Fruit fly (Drosophila melanogaster) whole organism, wandering third instar larva: ENCODE measurements around the gene Pisd.

Experiments used
- Abd-B ChIP-seq: fragments of >200 bp; optimal IDR thresholded peaks from 2 replicates; lab custom pipeline; 2017; ENCODE audit warnings: missing biosample characterization, missing genetic modification characterization
- CrebA ChIP-seq: fragments of 200-800 bp; sonication (Bioruptor generic); optimal IDR thresholded peaks from 2 replicates; lab custom pipeline; 2016; ENCODE audit warnings: missing biosample characterization, mild to moderate bottlenecking, missing genetic modification characterization, borderline replicate concordance
- Dfd ChIP-seq: fragments of >200 bp; optimal IDR thresholded peaks from 2 replicates; lab custom pipeline; 2017; ENCODE audit warnings: missing biosample characterization, missing genetic modification characterization
- Dif ChIP-seq: fragments of 200-275, 200-300 bp; sonication (Bioruptor generic); optimal IDR thresholded peaks from 2 replicates; lab custom pipeline; 2018; ENCODE audit warnings: missing biosample characterization, missing genetic modification characterization; ENCODE audit not compliant: partially characterized antibody
- GATAd ChIP-seq: sonication (Bioruptor generic); optimal IDR thresholded peaks from 2 replicates; lab custom pipeline; 2016; ENCODE audit warnings: missing biosample characterization, missing genetic modification characterization
- HLH106 ChIP-seq: fragments of 200-800 bp; optimal IDR thresholded peaks from 3 replicates; lab custom pipeline; 2019; ENCODE audit warnings: missing biosample characterization, mild to moderate bottlenecking, missing genetic modification characterization, moderate library complexity
- Hnf4 ChIP-seq: fragments of 200-800 bp; sonication (Bioruptor generic); optimal IDR thresholded peaks from 2 replicates; lab custom pipeline; 2016; ENCODE audit warnings: missing biosample characterization, mild to moderate bottlenecking, missing genetic modification characterization
- Hr78 ChIP-seq: fragments of >200 bp; optimal IDR thresholded peaks from 2 replicates; lab custom pipeline; 2017; ENCODE audit warnings: missing biosample characterization, missing genetic modification characterization
- Jra ChIP-seq: sonication (Bioruptor generic); optimal IDR thresholded peaks from 2 replicates; lab custom pipeline; 2016; ENCODE audit warnings: missing biosample characterization, missing genetic modification characterization
- Myc ChIP-seq: fragments of >200 bp; optimal IDR thresholded peaks from 2 replicates; lab custom pipeline; 2017
- N ChIP-seq: fragments of >200 bp; optimal IDR thresholded peaks from 2 replicates; lab custom pipeline; 2018; ENCODE audit warnings: missing biosample characterization, missing external identifiers, missing genetic modification characterization
- OdsH ChIP-seq: fragments of 200-800 bp; sonication (Bioruptor generic); optimal IDR thresholded peaks from 2 replicates; lab custom pipeline; 2016; ENCODE audit warnings: missing biosample characterization, mild to moderate bottlenecking, missing genetic modification characterization
- Rel ChIP-seq, 2 experiments: fragments of 200-800 bp; sonication (Bioruptor generic) in 1 of 2; optimal IDR thresholded peaks; 2 replicates in 1 of 2; 3 replicates in 1 of 2; lab custom pipeline; 2016 to 2019; ENCODE audit warnings: mild to moderate bottlenecking in 2 of 2, missing biosample characterization in 2 of 2, missing genetic modification characterization in 2 of 2, moderate library complexity in 1 of 2
- Sp1 ChIP-seq: fragments of 200-800 bp; sonication (Bioruptor generic); optimal IDR thresholded peaks from 3 replicates; lab custom pipeline; 2019; ENCODE audit warnings: missing biosample characterization, mild to moderate bottlenecking, missing genetic modification characterization, moderate library complexity
- Vsx2 ChIP-seq: fragments of 200-300, 225-300 bp; sonication (Bioruptor generic); optimal IDR thresholded peaks from 2 replicates; lab custom pipeline; 2018; ENCODE audit warnings: missing biosample characterization, missing genetic modification characterization; ENCODE audit not compliant: partially characterized antibody
- br ChIP-seq: fragments of 200-800 bp; sonication (Bioruptor generic); optimal IDR thresholded peaks from 2 replicates; lab custom pipeline; 2016; ENCODE audit warnings: missing biosample characterization, missing genetic modification characterization
- brk ChIP-seq: fragments of 200-800 bp; sonication (Bioruptor generic); optimal IDR thresholded peaks from 2 replicates; lab custom pipeline; 2016; ENCODE audit warnings: missing biosample characterization, mild to moderate bottlenecking, missing genetic modification characterization
- dsf ChIP-seq: sonication (Bioruptor generic); optimal IDR thresholded peaks from 2 replicates; lab custom pipeline; 2016; ENCODE audit warnings: missing biosample characterization, missing genetic modification characterization, borderline replicate concordance
- ey ChIP-seq: fragments of 200-800 bp; sonication (Bioruptor generic); optimal IDR thresholded peaks from 2 replicates; lab custom pipeline; 2016; ENCODE audit warnings: missing biosample characterization, missing genetic modification characterization
- foxo ChIP-seq, 2 experiments: fragments of 200-800 bp; sonication (Bioruptor generic); optimal IDR thresholded peaks; 2 replicates in 1 of 2; 3 replicates in 1 of 2; lab custom pipeline; 2016 to 2017; ENCODE audit warnings: missing biosample characterization in 2 of 2, missing genetic modification characterization in 2 of 2
- fru ChIP-seq: fragments of 200-800 bp; sonication (Bioruptor generic); optimal IDR thresholded peaks from 3 replicates; lab custom pipeline; 2016; ENCODE audit warnings: missing biosample characterization, mild to moderate bottlenecking, missing genetic modification characterization
- h ChIP-seq: fragments of 200-800 bp; sonication (Bioruptor generic); optimal IDR thresholded peaks from 3 replicates; lab custom pipeline; 2016; ENCODE audit warnings: missing biosample characterization, mild to moderate bottlenecking, missing genetic modification characterization
- jim ChIP-seq: fragments of 175-275, 200-325 bp; sonication (Bioruptor generic); optimal IDR thresholded peaks from 2 replicates; lab custom pipeline; 2016; ENCODE audit warnings: missing biosample characterization, mild to moderate bottlenecking, missing genetic modification characterization
- lola ChIP-seq: fragments of >200 bp; optimal IDR thresholded peaks from 2 replicates; lab custom pipeline; 2017; ENCODE audit warnings: missing biosample characterization, missing genetic modification characterization
- pan ChIP-seq: fragments of >200 bp; optimal IDR thresholded peaks from 2 replicates; lab custom pipeline; 2017
- psq ChIP-seq: fragments of 200-800 bp; sonication (Bioruptor generic); optimal IDR thresholded peaks from 3 replicates; lab custom pipeline; 2017; ENCODE audit warnings: missing biosample characterization, mild to moderate bottlenecking, missing genetic modification characterization, moderate library complexity
- rgr ChIP-seq: fragments of 200-800 bp; sonication (Bioruptor generic); optimal IDR thresholded peaks from 3 replicates; lab custom pipeline; 2016; ENCODE audit warnings: missing biosample characterization, mild to moderate bottlenecking, missing genetic modification characterization
- sage ChIP-seq: fragments of 200-800 bp; sonication (Bioruptor generic); optimal IDR thresholded peaks from 2 replicates; lab custom pipeline; 2016; ENCODE audit warnings: missing biosample characterization, mild to moderate bottlenecking, missing genetic modification characterization
- sv ChIP-seq: fragments of 200-800 bp; sonication (Bioruptor generic); optimal IDR thresholded peaks from 3 replicates; lab custom pipeline; 2016; ENCODE audit warnings: missing biosample characterization, missing genetic modification characterization
- tai ChIP-seq: sonication (Bioruptor generic); optimal IDR thresholded peaks from 2 replicates; lab custom pipeline; 2016; ENCODE audit warnings: missing biosample characterization, missing genetic modification characterization
- usp ChIP-seq: fragments of >200 bp; optimal IDR thresholded peaks from 2 replicates; lab custom pipeline; 2017; ENCODE audit warnings: missing biosample characterization, missing genetic modification characterization
- woc ChIP-seq: sonication (Bioruptor generic); optimal IDR thresholded peaks from 2 replicates; lab custom pipeline; 2016; ENCODE audit warnings: missing biosample characterization, mild to moderate bottlenecking, missing genetic modification characterization

The Pisd gene

dm6 chr3R:24014600-24014999, 36.0 kb upstream of the Pisd start:
- TF ChIP-seq Hnf4 (GFP tag; lab: Kevin White, UChicago), result no peak
- TF ChIP-seq dsf, result no peak
- TF ChIP-seq lola, result no peak
- TF ChIP-seq GATAd, result no peak

DNA sequence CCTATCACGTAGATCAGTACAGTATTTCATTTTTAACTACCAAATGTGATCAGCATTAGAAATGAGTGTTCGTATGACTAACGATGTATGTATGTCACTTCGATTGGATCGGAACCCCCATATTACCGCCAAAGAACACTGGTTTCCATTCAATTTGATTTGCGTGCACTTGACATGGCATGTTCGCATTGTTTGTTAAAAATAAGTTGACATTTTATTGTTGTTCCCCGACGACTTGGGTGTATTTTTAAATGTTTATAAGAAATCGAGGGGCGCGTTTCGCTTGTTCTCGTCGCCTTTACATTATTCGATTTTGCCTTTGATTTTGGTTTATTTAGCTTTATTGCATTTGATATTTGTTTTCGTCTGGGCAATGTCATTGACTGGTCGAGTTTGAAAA, 35.1 kb upstream of the Pisd start:
- TF ChIP-seq ey, result no peak
- TF ChIP-seq sage (GFP tag; lab: Kevin White, UChicago), result no peak
- no peak for TF ChIP-seq HLH106 (tag; lab: Kevin White, UChicago)
- no peak for TF ChIP-seq brk (GFP tag; lab: Kevin White, UChicago)
- no peak for TF ChIP-seq h
- TF ChIP-seq rgr (GFP tag; lab: Kevin White, UChicago), result peak; percentile 7
- TF ChIP-seq jim, result no peak
- no peak for TF ChIP-seq CrebA
- no peak for TF ChIP-seq OdsH (GFP tag; lab: Kevin White, UChicago)
- no peak for TF ChIP-seq Rel (GFP tag; optimal IDR thresholded peaks at IDR 0.05; lab: Kevin White, UChicago)
- TF ChIP-seq Rel (tag; optimal IDR thresholded peaks at IDR 0.05; lab: Kevin White, UChicago), result peak; percentile 94
- no peak for TF ChIP-seq Jra (GFP tag; lab: Kevin White, UChicago)
- TF ChIP-seq usp (GFP tag; lab: Kevin White, UChicago), result no peak
- no peak for TF ChIP-seq br
- TF ChIP-seq dsf, result no peak
- no peak for TF ChIP-seq pan
- no peak for TF ChIP-seq tai (GFP tag; lab: Kevin White, UChicago)
- TF ChIP-seq fru (GFP tag; lab: Kevin White, UChicago), result no peak
- TF ChIP-seq, all 38 proteins: peak for 2

dm6 chr3R:24015939-24016913, 34.4 kb upstream of the Pisd start:
- TF ChIP-seq brk (GFP tag; lab: Kevin White, UChicago), result no peak
- TF ChIP-seq psq, result no peak
- no peak for TF ChIP-seq Dfd (GFP tag; lab: Kevin White, UChicago)
- no peak for TF ChIP-seq N
- peak; percentile 21 for TF ChIP-seq OdsH (GFP tag; lab: Kevin White, UChicago)
- TF ChIP-seq Abd-B (GFP tag; lab: Kevin White, UChicago), result no peak
- TF ChIP-seq Sp1 (GFP tag; lab: Kevin White, UChicago), result no peak
- TF ChIP-seq foxo (GFP tag; optimal IDR thresholded peaks at IDR 0.05; lab: Kevin White, UChicago), result no peak
- peak; percentile 40 for TF ChIP-seq h
- peak; percentile 8 for TF ChIP-seq ey
- TF ChIP-seq Jra (GFP tag; lab: Kevin White, UChicago), result no peak
- TF ChIP-seq Hr78, result no peak
- TF ChIP-seq tai (GFP tag; lab: Kevin White, UChicago), result no peak
- TF ChIP-seq Vsx2 (GFP tag; lab: Kevin White, UChicago), result no peak
- TF ChIP-seq, all 38 proteins: peak for 3

dm6 chr3R:24017648-24018047, 32.9 kb upstream of the Pisd start:
- TF ChIP-seq Sp1 (GFP tag; lab: Kevin White, UChicago), result no peak
- TF ChIP-seq Dif (GFP tag; lab: Kevin White, UChicago), result no peak
- TF ChIP-seq h, result no peak
- no peak for TF ChIP-seq sage (GFP tag; lab: Kevin White, UChicago)
- TF ChIP-seq tai (GFP tag; lab: Kevin White, UChicago), result no peak
- TF ChIP-seq psq, result no peak
- TF ChIP-seq Dfd (GFP tag; lab: Kevin White, UChicago), result no peak
- TF ChIP-seq Myc (lab: Kevin White, UChicago), result no peak
- no peak for TF ChIP-seq brk (GFP tag; lab: Kevin White, UChicago)
- TF ChIP-seq jim, result no peak
- TF ChIP-seq sv, result no peak
- TF ChIP-seq N, result no peak
- no peak for TF ChIP-seq Rel (GFP tag; optimal IDR thresholded peaks at IDR 0.05; lab: Kevin White, UChicago)
- TF ChIP-seq Rel (tag; optimal IDR thresholded peaks at IDR 0.05; lab: Kevin White, UChicago), result no peak
- TF ChIP-seq woc, result no peak
- no peak for TF ChIP-seq usp (GFP tag; lab: Kevin White, UChicago)
